Worm (Caenorhabditis elegans) whole organism, young adult: Measurements from ENCODE around the gene bus-18.

ENCODE experiments used
- B0019.2 ChIP-seq: fragments of 200-800 bp; sonication (Bioruptor generic); conservative IDR thresholded peaks from 2 replicates; pipeline ENCODE4 v1.3.6; 2022; ENCODE audit warnings: missing genetic modification reagents, missing genetic modification characterization, missing compliant biosample characterization
- B0035.1 ChIP-seq: sonication (generic microtip); optimal IDR thresholded peaks from 2 replicates; lab custom pipeline; 2016; ENCODE audit warnings: missing genetic modification characterization, mild to moderate bottlenecking, missing compliant biosample characterization, missing genotype, missing genetic modification reagents
- C06A6.2 ChIP-seq: fragments of 200-800 bp; sonication (Bioruptor generic); conservative IDR thresholded peaks from 2 replicates; pipeline ENCODE4 v1.3.6; 2022; ENCODE audit warnings: missing genetic modification characterization, missing compliant biosample characterization
- C17E4.6 ChIP-seq: fragments of 200-800 bp; sonication (Bioruptor generic); IDR thresholded peaks from 2 replicates; pipeline ENCODE4 v1.3.6; 2022; ENCODE audit warnings: missing genetic modification reagents, missing genetic modification characterization, missing compliant biosample characterization
- D2030.7 ChIP-seq: fragments of 200-800 bp; sonication (Bioruptor generic); IDR thresholded peaks from 2 replicates; pipeline ENCODE4 v1.3.6; 2022; ENCODE audit warnings: missing genetic modification reagents, missing genetic modification characterization, missing compliant biosample characterization
- F10E7.11 ChIP-seq: sonication (generic microtip); optimal IDR thresholded peaks from 2 replicates; lab custom pipeline; 2017; ENCODE audit warnings: mild to moderate bottlenecking, missing genetic modification characterization, moderate library complexity, missing compliant biosample characterization
- F55B11.4 ChIP-seq: sonication (generic microtip); optimal IDR thresholded peaks from 2 replicates; lab custom pipeline; 2016; ENCODE audit warnings: missing compliant biosample characterization, missing genetic modification characterization, borderline replicate concordance; ENCODE audit not compliant: insufficient read depth
- F57A8.1 ChIP-seq: fragments of 200-800 bp; sonication (Bioruptor generic); optimal IDR thresholded peaks from 2 replicates; lab custom pipeline; 2018; ENCODE audit warnings: mild to moderate bottlenecking, missing genetic modification characterization, moderate library complexity, missing compliant biosample characterization
- K11D2.4 ChIP-seq: fragments of 200-800 bp; sonication (Bioruptor generic); IDR thresholded peaks from 2 replicates; pipeline ENCODE4 v1.3.6; 2022; ENCODE audit warnings: missing genetic modification reagents, missing genetic modification characterization, missing compliant biosample characterization
- T07F8.4 ChIP-seq: sonication (generic microtip); optimal IDR thresholded peaks from 2 replicates; lab custom pipeline; 2016; ENCODE audit warnings: mild to moderate bottlenecking, missing genetic modification characterization, moderate library complexity, missing compliant biosample characterization
- Y53F4B.3 ChIP-seq: fragments of 200-800 bp; sonication (Bioruptor generic); IDR thresholded peaks from 2 replicates; pipeline ENCODE4 v1.3.6; 2022; ENCODE audit warnings: missing genetic modification reagents, missing genetic modification characterization, missing compliant biosample characterization
- Y53G8AR.9 ChIP-seq: fragments of 200-800 bp; sonication (Bioruptor generic); conservative IDR thresholded peaks from 2 replicates; pipeline ENCODE4 v1.3.6; 2022; ENCODE audit warnings: missing genetic modification reagents, missing genetic modification characterization, missing compliant biosample characterization
- Y56A3A.18 ChIP-seq: fragments of 200-800 bp; sonication (Bioruptor generic); IDR thresholded peaks from 2 replicates; pipeline ENCODE4 v1.3.6; 2022; ENCODE audit warnings: missing genetic modification reagents, missing genetic modification characterization, missing compliant biosample characterization
- Y67H2A.10 ChIP-seq: fragments of 200-800 bp; sonication (Bioruptor generic); conservative IDR thresholded peaks from 2 replicates; pipeline ENCODE4 v1.3.6; 2022; ENCODE audit warnings: missing genetic modification reagents, missing genetic modification characterization, missing compliant biosample characterization
- akir-1 ChIP-seq: fragments of 200-800 bp; sonication (Bioruptor generic); optimal IDR thresholded peaks from 2 replicates; lab custom pipeline; 2018; ENCODE audit warnings: mild to moderate bottlenecking, missing genetic modification characterization, moderate library complexity, missing compliant biosample characterization
- cebp-1 ChIP-seq, 2 experiments: fragments of 200-800 bp in 1 of 2; sonication (Bioruptor generic) in 1 of 2; sonication (generic microtip) in 1 of 2; IDR thresholded peaks in 1 of 2; optimal IDR thresholded peaks in 1 of 2; 2 replicates each; pipeline versions ENCODE4 v1.3.6 to Lab custom; 2017 to 2022; ENCODE audit warnings: missing compliant biosample characterization in 2 of 2, missing genetic modification characterization in 2 of 2, mild to moderate bottlenecking in 1 of 2, missing genetic modification reagents in 1 of 2, moderate library complexity in 1 of 2
- ceh-27 ChIP-seq: fragments of 200-800 bp; sonication (Bioruptor generic); optimal IDR thresholded peaks from 2 replicates; lab custom pipeline; 2018; ENCODE audit warnings: mild to moderate bottlenecking, missing genetic modification characterization, moderate library complexity, missing compliant biosample characterization
- ceh-58 ChIP-seq: fragments of 200-800 bp; sonication (Bioruptor generic); IDR thresholded peaks from 2 replicates; pipeline ENCODE4 v1.3.6; 2022; ENCODE audit warnings: missing genetic modification characterization, missing compliant biosample characterization
- ceh-91 ChIP-seq: fragments of 200-800 bp; sonication (Bioruptor generic); IDR thresholded peaks from 2 replicates; pipeline ENCODE4 v1.3.6; 2022; ENCODE audit warnings: missing genetic modification reagents, missing genetic modification characterization, missing compliant biosample characterization
- die-1 ChIP-seq: sonication (generic microtip); optimal IDR thresholded peaks from 2 replicates; lab custom pipeline; 2016; ENCODE audit warnings: missing genotype, mild to moderate bottlenecking, missing genetic modification characterization, missing compliant biosample characterization
- dox-1 ChIP-seq: fragments of 200-800 bp; sonication (Bioruptor generic); IDR thresholded peaks from 2 replicates; pipeline ENCODE4 v1.3.6; 2022; ENCODE audit warnings: missing genetic modification reagents, missing genetic modification characterization, missing compliant biosample characterization
- efl-1 ChIP-seq: fragments of 150-350 bp; optimal IDR thresholded peaks from 2 replicates; lab custom pipeline; 2014; ENCODE audit warnings: missing biosample characterization, missing genetic modification reagents, missing genetic modification characterization
- egl-44 ChIP-seq: fragments of 200-800 bp; sonication (Bioruptor generic); IDR thresholded peaks from 2 replicates; pipeline ENCODE4 v1.3.6; 2022; ENCODE audit warnings: missing genetic modification reagents, missing genetic modification characterization, missing compliant biosample characterization
- egrh-3 ChIP-seq: fragments of 200-800 bp; sonication (Bioruptor generic); IDR thresholded peaks from 2 replicates; pipeline ENCODE4 v1.3.6; 2022; ENCODE audit warnings: missing genetic modification reagents, missing genetic modification characterization, missing compliant biosample characterization
- ekl-4 ChIP-seq: fragments of 200-800 bp; sonication (Bioruptor generic); IDR thresholded peaks from 2 replicates; pipeline ENCODE4 v1.3.6; 2022; ENCODE audit warnings: missing genetic modification reagents, missing genetic modification characterization, missing compliant biosample characterization
- fkh-3 ChIP-seq: sonication (generic microtip); optimal IDR thresholded peaks from 2 replicates; lab custom pipeline; 2016; ENCODE audit warnings: mild to moderate bottlenecking, missing genetic modification characterization, missing compliant biosample characterization
- him-1 ChIP-seq: sonication (generic microtip); optimal IDR thresholded peaks from 2 replicates; lab custom pipeline; 2016; ENCODE audit warnings: missing genotype, missing genetic modification reagents, missing genetic modification characterization, missing compliant biosample characterization
- hmg-1.2 ChIP-seq: fragments of 200-800 bp; sonication (Bioruptor generic); IDR thresholded peaks from 2 replicates; pipeline ENCODE4 v1.3.6; 2022; ENCODE audit warnings: missing genetic modification reagents, missing genetic modification characterization, missing compliant biosample characterization
- hmg-20 ChIP-seq: fragments of 200-800 bp; sonication (Bioruptor generic); IDR thresholded peaks from 2 replicates; pipeline ENCODE4 v1.3.6; 2022; ENCODE audit warnings: missing genetic modification reagents, missing genetic modification characterization, missing compliant biosample characterization
- let-607 ChIP-seq, 2 experiments: fragments of 200-800 bp in 1 of 2; sonication (Bioruptor generic) in 1 of 2; sonication (generic microtip) in 1 of 2; optimal IDR thresholded peaks; 2 replicates each; lab custom pipeline; 2016 to 2018; ENCODE audit warnings: mild to moderate bottlenecking in 2 of 2, missing compliant biosample characterization in 2 of 2, missing genetic modification characterization in 2 of 2, moderate library complexity in 2 of 2, missing genotype in 1 of 2
- lin-26 ChIP-seq: fragments of 200-800 bp; sonication (Bioruptor generic); IDR thresholded peaks from 2 replicates; pipeline ENCODE4 v1.3.6; 2022; ENCODE audit warnings: missing genetic modification reagents, missing genetic modification characterization, missing compliant biosample characterization
- lir-1 ChIP-seq: fragments of 200-800 bp; sonication (Bioruptor generic); conservative IDR thresholded peaks from 2 replicates; pipeline ENCODE4 v1.3.6; 2022; ENCODE audit warnings: missing genetic modification reagents, missing genetic modification characterization, missing compliant biosample characterization
- madf-6 ChIP-seq: fragments of 200-800 bp; sonication (Bioruptor generic); IDR thresholded peaks from 2 replicates; pipeline ENCODE4 v1.3.6; 2022; ENCODE audit warnings: missing genetic modification reagents, missing genetic modification characterization, missing compliant biosample characterization
- madf-8 ChIP-seq: fragments of 200-800 bp; sonication (Bioruptor generic); conservative IDR thresholded peaks from 2 replicates; pipeline ENCODE4 v1.3.6; 2022; ENCODE audit warnings: missing genetic modification reagents, missing genetic modification characterization, missing compliant biosample characterization
- nfyb-1 ChIP-seq: fragments of 200-800 bp; sonication (Bioruptor generic); IDR thresholded peaks from 2 replicates; pipeline ENCODE4 v1.3.6; 2022; ENCODE audit warnings: missing genetic modification reagents, missing genetic modification characterization, missing compliant biosample characterization
- nhr-27 ChIP-seq: fragments of 200-800 bp; sonication (Bioruptor generic); optimal IDR thresholded peaks from 2 replicates; lab custom pipeline; 2018; ENCODE audit warnings: mild to moderate bottlenecking, missing genetic modification characterization, moderate library complexity, missing compliant biosample characterization
- pbrm-1 ChIP-seq: fragments of 200-800 bp; sonication (Bioruptor generic); IDR thresholded peaks from 2 replicates; pipeline ENCODE4 v1.3.6; 2022; ENCODE audit warnings: missing genetic modification reagents, missing genetic modification characterization, missing compliant biosample characterization
- pha-4 ChIP-seq: fragments of 150-350 bp; sonication (generic microtip); optimal IDR thresholded peaks from 2 replicates; lab custom pipeline; 2014; ENCODE audit warnings: missing biosample characterization, missing genetic modification reagents, missing genetic modification characterization
- repo-1 ChIP-seq: sonication (generic microtip); optimal IDR thresholded peaks from 2 replicates; lab custom pipeline; 2017; ENCODE audit warnings: mild to moderate bottlenecking, missing genetic modification characterization, missing compliant biosample characterization
- snpc-4 ChIP-seq, 5 experiments: fragments of 150-350 bp in 1 of 5; sonication (generic microtip) in 4 of 5; optimal IDR thresholded peaks; 2 replicates each; lab custom pipeline; 2014 to 2018; ENCODE audit warnings: missing genetic modification characterization in 5 of 5, missing biosample characterization in 3 of 5, antibody characterized with exemption in 2 of 5, mild to moderate bottlenecking in 2 of 5, missing compliant biosample characterization in 2 of 5, missing genotype in 2 of 5, moderate library complexity in 2 of 5, missing genetic modification reagents in 1 of 5
- tlf-1 ChIP-seq: fragments of 200-800 bp; sonication (Bioruptor generic); optimal IDR thresholded peaks from 2 replicates; lab custom pipeline; 2018; ENCODE audit warnings: mild to moderate bottlenecking, missing genetic modification characterization, missing compliant biosample characterization
- unc-130 ChIP-seq: sonication (generic microtip); optimal IDR thresholded peaks from 2 replicates; lab custom pipeline; 2016; ENCODE audit warnings: missing genetic modification reagents, missing genetic modification characterization, missing compliant biosample characterization
- ztf-22 ChIP-seq: fragments of 200-800 bp; sonication (Bioruptor generic); optimal IDR thresholded peaks from 2 replicates; lab custom pipeline; 2018; ENCODE audit warnings: mild to moderate bottlenecking, missing genetic modification characterization, moderate library complexity, missing compliant biosample characterization
- ztf-28 ChIP-seq: fragments of 200-800 bp; sonication (Bioruptor generic); IDR thresholded peaks from 2 replicates; pipeline ENCODE4 v1.3.6; 2022; ENCODE audit warnings: missing genetic modification reagents, missing genetic modification characterization, missing compliant biosample characterization

The bus-18 gene

DNA sequence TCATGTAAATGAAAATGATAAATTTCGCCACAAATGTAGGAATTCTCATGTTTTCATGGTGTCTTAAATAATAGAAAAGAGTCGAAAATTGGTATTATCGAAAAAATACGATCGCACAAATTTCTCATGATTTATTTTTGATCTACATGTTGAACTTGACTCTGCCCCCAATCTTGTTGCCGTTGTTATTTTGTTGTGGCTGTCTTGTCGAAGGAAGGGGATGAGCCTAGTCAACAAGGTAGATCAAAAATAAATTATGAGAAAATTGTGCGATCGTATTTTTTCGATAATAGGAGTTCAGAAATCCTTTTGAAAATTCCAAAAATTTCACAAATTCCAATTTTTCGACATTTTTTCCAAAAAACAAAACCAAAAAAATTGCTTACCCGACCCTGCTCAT, 42.0 kb downstream of the bus-18 start:
- TF ChIP-seq madf-8 (GFP tag; lab: Robert Waterston, UW) (peak; percentile 62), efl-1 (GFP tag; lab: Kevin White, UChicago) (peak; percentile 21), madf-6 (GFP tag; lab: Robert Waterston, UW) (peak; percentile 82), F10E7.11 (tag; lab: Kevin White, UChicago) (no peak), egrh-3 (GFP tag; lab: Robert Waterston, UW) (peak; percentile 22; the same call in 1 of the 2 replicates), ceh-27 (no peak), B0019.2 (GFP tag; lab: Robert Waterston, UW) (no peak), ceh-91 (GFP tag; lab: Robert Waterston, UW) (peak; percentile 39; the same call in 1 of the 2 replicates), pha-4 (no peak)

DNA sequence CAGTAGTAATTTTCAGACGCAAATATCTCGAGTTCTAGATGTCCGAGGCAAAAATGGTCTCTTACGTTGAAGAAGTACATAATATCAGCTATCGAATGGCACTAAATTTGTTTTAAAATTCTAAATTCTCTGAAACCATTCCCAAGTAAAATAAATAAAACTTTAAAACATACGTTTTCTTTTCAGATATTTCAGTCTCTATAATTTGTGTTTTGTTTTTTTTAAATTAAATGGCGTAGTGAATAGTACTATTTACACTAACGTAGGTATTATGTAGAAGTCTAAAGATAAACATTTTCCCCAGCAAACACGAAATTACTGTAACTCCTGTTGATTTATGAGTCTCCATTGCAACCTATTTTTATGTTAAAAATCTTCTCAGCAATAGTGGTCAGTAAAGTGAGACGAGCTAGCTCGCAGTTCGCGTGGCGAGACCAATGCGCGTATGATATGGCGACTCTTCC, 43.8 kb downstream of the bus-18 start:
- TF ChIP-seq ztf-28 (GFP tag; lab: Robert Waterston, UW): no peak
- TF ChIP-seq cebp-1 (GFP tag; IDR thresholded peaks at IDR 0.05; lab: Robert Waterston, UW): peak; percentile 43; the same call in 1 of the 2 replicates
- peak; percentile 30 for TF ChIP-seq cebp-1 (tag; optimal IDR thresholded peaks at IDR 0.05; lab: Kevin White, UChicago)
- TF ChIP-seq let-607 (tag; optimal IDR thresholded peaks at IDR 0.05; lab: Kevin White, UChicago): no peak
- no peak for TF ChIP-seq fkh-3 (tag; lab: Kevin White, UChicago)
- TF ChIP-seq F55B11.4: no peak
- TF ChIP-seq hmg-20 (GFP tag; lab: Robert Waterston, UW): no peak; the same call in 1 of the 2 replicates
- TF ChIP-seq Y53G8AR.9 (GFP tag; lab: Robert Waterston, UW): peak; percentile 91
- TF ChIP-seq T07F8.4 (tag; lab: Kevin White, UChicago): no peak
- peak; percentile 69; the same call in 1 of the 2 replicates for TF ChIP-seq lin-26 (GFP tag; lab: Robert Waterston, UW)
- 0 out of 2 replicates have a peak, but pooled peaks have one; percentile 64 for TF ChIP-seq ceh-58 (GFP tag; lab: Robert Waterston, UW)
- TF ChIP-seq dox-1 (GFP tag; lab: Robert Waterston, UW): peak; percentile 31; the same call in 1 of the 2 replicates
- TF ChIP-seq lir-1 (GFP tag; lab: Robert Waterston, UW): no peak
- no peak for TF ChIP-seq F57A8.1 (GFP tag; lab: Kevin White, UChicago)
- peak; percentile 55 for TF ChIP-seq tlf-1
- TF ChIP-seq C17E4.6 (GFP tag; lab: Robert Waterston, UW): no peak
- no peak for TF ChIP-seq akir-1 (GFP tag; lab: Kevin White, UChicago)
- TF ChIP-seq ztf-22: no peak
- peak; percentile 16; the same call in 1 of the 2 replicates for TF ChIP-seq C06A6.2 (GFP tag; lab: Robert Waterston, UW)
- peak; percentile 83 for TF ChIP-seq nfyb-1 (GFP tag; lab: Robert Waterston, UW)
- TF ChIP-seq B0035.1: no peak
- no peak for TF ChIP-seq ceh-27
- TF ChIP-seq snpc-4 (GFP tag; optimal IDR thresholded peaks at IDR 0.05; lab: Kevin White, UChicago): no peak
- TF ChIP-seq snpc-4 (tag; optimal IDR thresholded peaks at IDR 0.05; lab: Kevin White, UChicago): no peak
- peak; percentile 15; the same call in 1 of the 2 replicates for TF ChIP-seq hmg-1.2 (GFP tag; lab: Robert Waterston, UW)
- no peak for TF ChIP-seq Y67H2A.10 (GFP tag; lab: Robert Waterston, UW)
- TF ChIP-seq D2030.7 (GFP tag; lab: Robert Waterston, UW): no peak
- TF ChIP-seq ekl-4: peak; percentile 29; the same call in 1 of the 2 replicates
- no peak for TF ChIP-seq unc-130 (GFP tag; lab: Kevin White, UChicago)
- no peak for TF ChIP-seq nhr-27 (tag; lab: Kevin White, UChicago)
- 0 out of 2 replicates have a peak, but pooled peaks have one; percentile 51 for TF ChIP-seq K11D2.4 (GFP tag; lab: Robert Waterston, UW)
- TF ChIP-seq die-1 (tag; lab: Kevin White, UChicago): no peak
- no peak for TF ChIP-seq pha-4
- peak; percentile 82 for TF ChIP-seq repo-1
- TF ChIP-seq him-1 (tag; lab: Kevin White, UChicago): no peak
- peak; percentile 66; the same call in 1 of the 2 replicates for TF ChIP-seq pbrm-1 (GFP tag; lab: Robert Waterston, UW)
- TF ChIP-seq Y53F4B.3 (GFP tag; lab: Robert Waterston, UW): no peak
- peak; percentile 78 for TF ChIP-seq egl-44 (GFP tag; lab: Robert Waterston, UW)
- TF ChIP-seq madf-6 (GFP tag; lab: Robert Waterston, UW): peak; percentile 59
- peak; percentile 91 for TF ChIP-seq Y56A3A.18 (GFP tag; lab: Robert Waterston, UW)
